Worm (Caenorhabditis elegans) whole organism, early embryonic: Measurements from ENCODE around the gene K12B6.11.

Experiments used
- B0310.2 ChIP-seq: sonication (generic microtip); optimal IDR thresholded peaks from 2 replicates; lab custom pipeline; 2016; ENCODE audit warnings: mild to moderate bottlenecking, missing genetic modification characterization, missing compliant biosample characterization
- F13C5.2 ChIP-seq: sonication (generic microtip); optimal IDR thresholded peaks from 2 replicates; lab custom pipeline; 2017; ENCODE audit warnings: mild to moderate bottlenecking, missing genetic modification characterization, inconsistent platforms, missing compliant biosample characterization
- aly-1 ChIP-seq: sonication (generic microtip); optimal IDR thresholded peaks from 2 replicates; lab custom pipeline; 2016; ENCODE audit warnings: missing genetic modification characterization, missing compliant biosample characterization
- ama-1 ChIP-seq: fragments of 150-350 bp; optimal IDR thresholded peaks from 2 replicates; lab custom pipeline; 2014
- ceh-13 ChIP-seq: fragments of 200-800 bp; sonication (Bioruptor generic); optimal IDR thresholded peaks from 2 replicates; lab custom pipeline; 2018; ENCODE audit warnings: mild to moderate bottlenecking, missing genetic modification characterization, missing compliant biosample characterization
- ceh-36 ChIP-seq: sonication (generic microtip); optimal IDR thresholded peaks from 2 replicates; lab custom pipeline; 2016; ENCODE audit warnings: missing genetic modification characterization, inconsistent platforms, missing compliant biosample characterization
- flt-1 ChIP-seq: fragments of 200-800 bp; sonication (Bioruptor generic); IDR thresholded peaks from 2 replicates; pipeline ENCODE4 v1.3.6; 2022; ENCODE audit warnings: missing genetic modification characterization, missing compliant biosample characterization
- hmbx-1 ChIP-seq: sonication (generic microtip); optimal IDR thresholded peaks from 2 replicates; lab custom pipeline; 2016; ENCODE audit warnings: mild to moderate bottlenecking, missing genetic modification characterization, missing compliant biosample characterization
- hmg-4 ChIP-seq: fragments of 200-800 bp; sonication (Bioruptor generic); optimal IDR thresholded peaks from 2 replicates; lab custom pipeline; 2018; ENCODE audit warnings: mild to moderate bottlenecking, missing genetic modification characterization, missing compliant biosample characterization
- hnd-1 ChIP-seq: sonication (generic microtip); optimal IDR thresholded peaks from 2 replicates; lab custom pipeline; 2016; ENCODE audit warnings: missing genetic modification characterization, missing compliant biosample characterization
- pes-1 ChIP-seq: fragments of 200-800 bp; sonication (Bioruptor generic); IDR thresholded peaks from 2 replicates; pipeline ENCODE4 v1.3.6; 2022; ENCODE audit warnings: missing genetic modification reagents, missing genetic modification characterization, missing compliant biosample characterization
- sea-1 ChIP-seq: fragments of 200-800 bp; sonication (Bioruptor generic); conservative IDR thresholded peaks from 2 replicates; pipeline ENCODE4 v1.3.6; 2022; ENCODE audit warnings: missing genetic modification characterization, missing compliant biosample characterization
- tra-4 ChIP-seq: sonication (generic microtip); optimal IDR thresholded peaks from 2 replicates; lab custom pipeline; 2017; ENCODE audit warnings: missing genetic modification characterization, missing compliant biosample characterization

DNA sequence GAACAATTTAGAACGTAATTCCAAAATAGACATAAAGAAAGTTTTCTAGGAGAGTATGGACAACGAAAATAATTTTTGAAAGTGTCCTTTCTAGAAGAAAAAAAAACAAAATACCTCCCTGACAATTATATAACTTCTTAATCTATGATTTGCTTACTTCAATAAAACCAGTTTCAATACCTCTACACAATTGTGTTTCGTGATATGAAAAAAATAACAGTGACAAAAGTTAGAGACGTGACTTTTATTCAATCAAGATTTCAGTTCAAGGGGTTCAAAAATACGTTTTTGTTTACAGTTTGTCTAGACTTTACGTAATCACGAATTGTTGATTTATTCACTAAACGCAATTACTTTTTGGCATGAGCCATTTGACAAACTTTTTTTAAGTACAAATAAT, 32.6 kb downstream of the K12B6.11 start:
- TF ChIP-seq tra-4 (tag; lab: Kevin White, UChicago) (no peak), ama-1 (lab: Kevin White, UChicago) (no peak), flt-1 (no peak), F13C5.2 (tag; lab: Kevin White, UChicago) (no peak), sea-1 (GFP tag; lab: Robert Waterston, UW) (no peak), aly-1 (tag; lab: Kevin White, UChicago) (no peak), hnd-1 (no peak), pes-1 (no peak), hmbx-1 (tag; lab: Kevin White, UChicago) (no peak), B0310.2 (tag; lab: Kevin White, UChicago) (no peak), ceh-13 (GFP tag; lab: Kevin White, UChicago) (no peak), ceh-36 (tag; lab: Kevin White, UChicago) (no peak), hmg-4 (GFP tag; lab: Kevin White, UChicago) (no peak)
